Worm (Caenorhabditis elegans): ENCODE data around the gene T11F9.22.

Gene T11F9.22

DNA sequence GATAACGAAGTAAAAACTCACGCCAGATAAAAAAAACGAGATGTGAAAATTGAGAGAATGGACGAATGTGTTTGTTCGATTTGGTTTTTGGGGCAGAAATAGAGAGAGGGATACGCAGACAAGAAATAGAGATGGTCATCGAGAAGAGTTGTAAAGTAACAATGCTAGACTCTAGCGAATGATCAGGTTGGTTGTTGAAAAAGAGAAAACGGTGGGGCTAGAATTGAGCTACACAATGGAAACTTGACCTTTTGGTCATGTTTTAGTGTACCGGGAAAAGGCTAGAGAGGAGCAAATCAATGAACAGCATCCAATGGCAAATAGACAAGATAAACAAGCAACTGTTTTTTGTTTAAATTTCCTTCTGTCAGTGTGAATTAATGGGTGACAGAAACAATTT lies 10.9 kb downstream of the T11F9.22 start, which contains the start of gene dhs-19:
Gene dhs-19 (minus strand): TSS at position 101 of the 400 bp plus-strand sequence.
- TF ChIP-seq daf-12 (tag; optimal IDR thresholded peaks at IDR 0.05) (no peak), sea-2 (GFP tag; optimal IDR thresholded peaks at IDR 0.05) (no peak), nhr-76 (tag; optimal IDR thresholded peaks at IDR 0.05) (no peak), ztf-4 (tag; optimal IDR thresholded peaks at IDR 0.05) (no peak), lin-39 (tag; optimal IDR thresholded peaks at IDR 0.05) (no peak), unc-39 (tag; optimal IDR thresholded peaks at IDR 0.05) (no peak), nhr-12 (tag; optimal IDR thresholded peaks at IDR 0.05) (no peak), ZK546.5 (tag; optimal IDR thresholded peaks at IDR 0.05) (no peak), nhr-67 (tag; optimal IDR thresholded peaks at IDR 0.05) (no peak), egl-5 (tag; optimal IDR thresholded peaks at IDR 0.05) (no peak), mdl-1 (tag; optimal IDR thresholded peaks at IDR 0.05) (no peak), nhr-237 (tag; optimal IDR thresholded peaks at IDR 0.05) (no peak), ceh-82 (tag; optimal IDR thresholded peaks at IDR 0.05) (no peak), unc-62 (GFP tag; optimal IDR thresholded peaks at IDR 0.05) (no peak), hmg-11 (tag; optimal IDR thresholded peaks at IDR 0.05) (no peak), ceh-28 (tag; optimal IDR thresholded peaks at IDR 0.05) (no peak), eor-1 (tag; optimal IDR thresholded peaks at IDR 0.05) (no peak), nhr-25 (tag; optimal IDR thresholded peaks at IDR 0.05) (no peak)

DNA sequence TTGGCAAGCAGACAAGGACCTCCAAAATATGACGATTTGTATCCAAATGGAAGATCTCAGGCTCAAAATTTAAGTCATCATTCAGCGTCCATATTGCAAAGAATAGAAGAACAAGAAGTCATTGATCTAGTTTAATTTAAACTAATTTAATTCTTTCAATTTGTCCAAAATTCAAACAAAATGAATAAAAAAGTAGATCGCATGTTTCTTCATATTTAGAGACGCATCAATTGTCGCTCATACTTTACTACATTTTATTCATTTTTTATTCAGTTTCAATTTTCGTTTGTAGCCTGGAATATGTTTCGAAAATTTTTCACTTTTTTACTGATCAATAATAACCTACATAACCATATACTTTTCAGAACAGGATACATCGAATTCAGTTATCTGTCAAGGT lies 12.9 kb downstream of the T11F9.22 start, which contains the start of gene T11F9.21:
Gene T11F9.21 (plus strand): TSS at position 301 of the 400 bp plus-strand sequence.
- TF ChIP-seq nhr-11 (tag; optimal IDR thresholded peaks at IDR 0.05) (no peak), elt-1 (tag; optimal IDR thresholded peaks at IDR 0.05) (no peak), fos-1 (tag; optimal IDR thresholded peaks at IDR 0.05) (no peak), egl-27 (tag; optimal IDR thresholded peaks at IDR 0.05) (no peak), pha-4 (tag; optimal IDR thresholded peaks at IDR 0.05) (no peak), ceh-16 (tag; optimal IDR thresholded peaks at IDR 0.05) (no peak), ztf-4 (tag; optimal IDR thresholded peaks at IDR 0.05) (no peak), nhr-76 (tag; optimal IDR thresholded peaks at IDR 0.05) (no peak), nhr-43 (tag; optimal IDR thresholded peaks at IDR 0.05; ENCODE audit: poor library complexity, severe bottlenecking) (no peak), tbx-2 (tag; optimal IDR thresholded peaks at IDR 0.05) (no peak), unc-39 (tag; optimal IDR thresholded peaks at IDR 0.05) (no peak), egl-5 (tag; optimal IDR thresholded peaks at IDR 0.05) (no peak), lin-15B (tag; optimal IDR thresholded peaks at IDR 0.05) (no peak), nhr-12 (tag; optimal IDR thresholded peaks at IDR 0.05) (no peak)

DNA sequence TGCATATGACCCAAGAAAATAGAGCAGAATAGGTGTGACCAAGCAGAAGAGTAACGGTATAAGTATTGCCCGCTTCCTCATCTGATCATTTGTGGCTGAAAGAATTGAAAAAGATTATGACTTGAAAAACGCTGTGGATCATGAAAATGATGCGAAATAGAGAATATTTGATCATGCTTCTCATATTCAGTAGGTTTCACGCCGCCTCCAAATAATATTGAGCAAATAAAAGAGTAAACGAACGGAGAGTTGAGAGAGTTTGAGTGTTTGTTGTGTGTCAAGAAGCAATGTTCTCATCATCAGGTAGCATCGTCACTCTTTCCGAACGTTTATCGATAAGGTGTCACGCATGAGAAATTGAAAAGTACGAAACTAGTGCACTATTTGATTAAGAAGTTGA lies 16.8 kb downstream of the T11F9.22 start, which contains the start of gene htrl-1:
Gene htrl-1 (minus strand): TSS at position 101 of the 400 bp plus-strand sequence.
- TF ChIP-seq pha-4 (tag; optimal IDR thresholded peaks at IDR 0.05) (peak; percentile 10), aly-2 (tag; optimal IDR thresholded peaks at IDR 0.05) (no peak)

DNA sequence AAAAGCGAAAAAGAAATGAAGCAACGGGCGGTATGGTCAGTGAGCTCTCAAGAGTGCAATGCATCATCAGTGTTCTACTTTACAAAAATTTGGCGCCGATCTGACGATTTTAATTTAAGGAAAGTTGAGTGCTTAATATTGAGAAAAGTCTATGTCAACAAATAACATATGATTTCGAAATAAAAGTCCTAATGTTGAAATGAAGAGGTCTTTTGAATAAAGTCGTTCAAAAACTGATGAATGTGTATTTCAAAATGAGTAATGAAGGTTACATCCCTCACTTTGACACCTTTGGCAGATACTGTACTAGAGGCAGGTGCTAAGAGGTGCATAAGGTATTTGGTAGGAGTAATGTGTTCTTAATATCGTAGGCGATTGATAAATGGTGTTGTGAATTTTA lies 18.0 kb downstream of the T11F9.22 start:
- TF ChIP-seq skn-1 (tag; optimal IDR thresholded peaks at IDR 0.05) (no peak), nhr-23 (tag; optimal IDR thresholded peaks at IDR 0.05) (no peak), nfya-1 (tag; optimal IDR thresholded peaks at IDR 0.05; ENCODE audit: insufficient read depth) (no peak), nhr-43 (tag; optimal IDR thresholded peaks at IDR 0.05; ENCODE audit: poor library complexity, severe bottlenecking) (no peak), ama-1 (optimal IDR thresholded peaks at IDR 0.05) (no peak), aly-2 (tag; optimal IDR thresholded peaks at IDR 0.05) (no peak), mdl-1 (tag; optimal IDR thresholded peaks at IDR 0.05) (no peak), mml-1 (tag; optimal IDR thresholded peaks at IDR 0.05) (no peak), nhr-11 (tag; optimal IDR thresholded peaks at IDR 0.05) (no peak), nhr-28 (tag; optimal IDR thresholded peaks at IDR 0.05) (no peak), pqm-1 (tag; optimal IDR thresholded peaks at IDR 0.05) (no peak), R02D3.7 (tag; optimal IDR thresholded peaks at IDR 0.05) (no peak), ZK546.5 (tag; optimal IDR thresholded peaks at IDR 0.05) (no peak), ceh-28 (tag; optimal IDR thresholded peaks at IDR 0.05) (no peak)

DNA sequence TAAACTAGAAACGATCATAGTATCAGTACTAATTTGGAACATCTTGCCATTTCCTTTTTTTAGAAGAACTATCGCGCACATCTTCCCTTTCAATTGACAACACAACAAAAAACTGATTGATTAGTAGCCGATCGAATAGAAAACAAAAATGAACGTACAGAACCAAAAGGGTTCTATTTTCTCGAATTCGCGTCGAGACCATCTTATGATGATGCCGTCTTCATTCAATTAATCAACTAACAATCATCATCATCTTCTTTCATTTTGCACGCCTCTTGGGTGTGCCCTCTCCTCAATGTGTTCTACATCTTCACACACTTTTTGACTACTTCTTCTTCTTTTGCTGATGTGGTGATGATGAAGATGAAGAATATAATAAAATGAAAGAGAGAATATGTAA lies 20.3 kb downstream of the T11F9.22 start:
- TF ChIP-seq nhr-67 (tag; optimal IDR thresholded peaks at IDR 0.05) (no peak), ceh-28 (tag; optimal IDR thresholded peaks at IDR 0.05) (no peak), ceh-9 (tag; optimal IDR thresholded peaks at IDR 0.05) (no peak), zag-1 (tag; optimal IDR thresholded peaks at IDR 0.05) (no peak), egl-5 (tag; optimal IDR thresholded peaks at IDR 0.05) (no peak), nhr-43 (tag; optimal IDR thresholded peaks at IDR 0.05; ENCODE audit: poor library complexity, severe bottlenecking) (no peak), eor-1 (tag; optimal IDR thresholded peaks at IDR 0.05) (no peak), aly-2 (tag; optimal IDR thresholded peaks at IDR 0.05) (no peak), fos-1 (tag; optimal IDR thresholded peaks at IDR 0.05) (no peak)
